Worm (Caenorhabditis elegans) whole organism, L1 larva: ENCODE results near the gene vrk-1.

ENCODE experiments used
- C04F5.9 ChIP-seq: sonication (generic microtip); optimal IDR thresholded peaks from 2 replicates; lab custom pipeline; 2016; ENCODE audit warnings: missing genetic modification characterization, missing compliant biosample characterization
- C16A3.4 ChIP-seq: fragments of 150-350 bp; optimal IDR thresholded peaks from 2 replicates; lab custom pipeline; 2014; ENCODE audit warnings: missing biosample characterization, missing genetic modification characterization
- C34B4.2 ChIP-seq: sonication (generic microtip); optimal IDR thresholded peaks from 2 replicates; lab custom pipeline; 2017; ENCODE audit warnings: mild to moderate bottlenecking, missing genetic modification characterization, missing compliant biosample characterization
- Y116A8C.19 ChIP-seq: sonication (generic microtip); optimal IDR thresholded peaks from 2 replicates; lab custom pipeline; 2016; ENCODE audit warnings: missing compliant biosample characterization, missing genetic modification characterization, borderline replicate concordance
- aha-1 ChIP-seq: fragments of 150-350 bp; optimal IDR thresholded peaks from 2 replicates; lab custom pipeline; 2014; ENCODE audit warnings: missing biosample characterization, missing genetic modification characterization
- aly-2 ChIP-seq: fragments of 150-350 bp; optimal IDR thresholded peaks from 2 replicates; lab custom pipeline; 2014; ENCODE audit warnings: missing biosample characterization, missing genetic modification characterization
- blmp-1 ChIP-seq: fragments of 150-350 bp; optimal IDR thresholded peaks from 2 replicates; lab custom pipeline; 2014; ENCODE audit warnings: missing biosample characterization, missing genetic modification characterization
- ceh-8 ChIP-seq: fragments of 200-800 bp; sonication (Bioruptor generic); optimal IDR thresholded peaks from 2 replicates; lab custom pipeline; 2018; ENCODE audit warnings: mild to moderate bottlenecking, missing genetic modification characterization, moderate library complexity, missing compliant biosample characterization
- ceh-82 ChIP-seq, 3 experiments: fragments of 150-350 bp in 1 of 3; sonication (generic microtip) in 2 of 3; optimal IDR thresholded peaks; 2 replicates each; lab custom pipeline; 2014 to 2017; ENCODE audit warnings: missing biosample characterization in 3 of 3, missing genetic modification characterization in 3 of 3
- ceh-88 ChIP-seq: fragments of 200-800 bp; sonication (Bioruptor generic); IDR thresholded peaks from 2 replicates; pipeline ENCODE4 v1.3.6; 2022; ENCODE audit warnings: missing genetic modification characterization, missing compliant biosample characterization
- ceh-90 ChIP-seq: sonication (generic microtip); optimal IDR thresholded peaks from 2 replicates; lab custom pipeline; 2016; ENCODE audit warnings: missing genetic modification characterization, missing compliant biosample characterization
- ces-1 ChIP-seq: fragments of 150-350 bp; optimal IDR thresholded peaks from 2 replicates; lab custom pipeline; 2014; ENCODE audit warnings: missing biosample characterization, missing genetic modification reagents, missing genetic modification characterization
- dpl-1 ChIP-seq, 3 experiments: fragments of 150-350 bp in 2 of 3; sonication (generic microtip) in 1 of 3; optimal IDR thresholded peaks; 2 replicates each; lab custom pipeline; 2014 to 2017; ENCODE audit warnings: missing biosample characterization in 3 of 3, missing genetic modification characterization in 3 of 3, missing genetic modification reagents in 3 of 3
- efl-1 ChIP-seq, 4 experiments: fragments of 150-350 bp; optimal IDR thresholded peaks in 3 of 4; peaks in 1 of 4; 1 replicate in 1 of 4; 2 replicates in 3 of 4; lab custom pipeline; 2014; ENCODE audit warnings: missing biosample characterization in 2 of 4, missing genetic modification characterization in 2 of 4, missing genetic modification reagents in 2 of 4
- efl-3 ChIP-seq: fragments of 200-800 bp; sonication (Bioruptor generic); optimal IDR thresholded peaks from 2 replicates; lab custom pipeline; 2018; ENCODE audit warnings: mild to moderate bottlenecking, missing genetic modification characterization, missing compliant biosample characterization
- egl-13 ChIP-seq: sonication (generic microtip); optimal IDR thresholded peaks from 2 replicates; lab custom pipeline; 2016; ENCODE audit warnings: missing genotype, missing genetic modification reagents, missing genetic modification characterization, missing compliant biosample characterization
- elt-2 ChIP-seq: sonication (generic microtip); optimal IDR thresholded peaks from 2 replicates; lab custom pipeline; 2016; ENCODE audit warnings: missing genetic modification characterization, mild to moderate bottlenecking, inconsistent platforms, missing compliant biosample characterization, missing genetic modification reagents
- ets-5 ChIP-seq: fragments of 200-800 bp; sonication (Bioruptor generic); IDR thresholded peaks from 2 replicates; pipeline ENCODE4 v1.3.6; 2022; ENCODE audit warnings: missing genetic modification characterization, missing compliant biosample characterization
- hlh-17 ChIP-seq: fragments of 200-800 bp; sonication (Bioruptor generic); optimal IDR thresholded peaks from 2 replicates; lab custom pipeline; 2018; ENCODE audit warnings: missing genetic modification characterization, mild to moderate bottlenecking, missing compliant biosample characterization, moderate library complexity, borderline replicate concordance
- hlh-4 ChIP-seq: sonication (generic microtip); optimal IDR thresholded peaks from 2 replicates; lab custom pipeline; 2016; ENCODE audit warnings: mild to moderate bottlenecking, missing genetic modification characterization, missing compliant biosample characterization
- hpl-2 ChIP-seq: fragments of 150-350 bp; optimal IDR thresholded peaks from 2 replicates; lab custom pipeline; 2014; ENCODE audit warnings: missing biosample characterization, missing genetic modification reagents, missing genetic modification characterization
- irx-1 ChIP-seq: sonication (generic microtip); optimal IDR thresholded peaks from 2 replicates; lab custom pipeline; 2016; ENCODE audit warnings: missing genetic modification characterization, missing compliant biosample characterization
- jun-1 ChIP-seq: fragments of 150-350 bp; optimal IDR thresholded peaks from 2 replicates; lab custom pipeline; 2014; ENCODE audit warnings: missing biosample characterization, missing genetic modification reagents, missing genetic modification characterization
- lin-14 ChIP-seq: fragments of 200-800 bp; sonication (Bioruptor generic); optimal IDR thresholded peaks from 2 replicates; lab custom pipeline; 2018; ENCODE audit warnings: mild to moderate bottlenecking, missing genetic modification characterization, moderate library complexity, missing compliant biosample characterization
- lin-35 ChIP-seq, 2 experiments: fragments of 150-350 bp; optimal IDR thresholded peaks; 2 replicates each; lab custom pipeline; 2014; ENCODE audit warnings: missing biosample characterization in 2 of 2, missing genetic modification characterization in 2 of 2, missing genetic modification reagents in 2 of 2
- lir-3 ChIP-seq: sonication (generic microtip); optimal IDR thresholded peaks from 2 replicates; lab custom pipeline; 2016; ENCODE audit warnings: mild to moderate bottlenecking, missing genetic modification characterization, moderate library complexity, missing compliant biosample characterization; ENCODE audit not compliant: poor library complexity
- lsy-2 ChIP-seq, 2 experiments: fragments of 150-350 bp; optimal IDR thresholded peaks; 2 replicates each; lab custom pipeline; 2014; ENCODE audit warnings: missing biosample characterization in 2 of 2, missing genetic modification characterization in 2 of 2
- mab-9 ChIP-seq: fragments of 200-800 bp; sonication (Bioruptor generic); IDR thresholded peaks from 2 replicates; pipeline ENCODE4 v1.3.6; 2022; ENCODE audit warnings: missing genetic modification reagents, missing genetic modification characterization, missing compliant biosample characterization
- mdl-1 ChIP-seq, 2 experiments: fragments of 150-350 bp; optimal IDR thresholded peaks; 2 replicates each; lab custom pipeline; 2014 to 2017; ENCODE audit warnings: missing biosample characterization in 2 of 2, missing genetic modification characterization in 2 of 2, inconsistent platforms in 1 of 2
- mep-1 ChIP-seq: fragments of 150-350 bp; optimal IDR thresholded peaks from 2 replicates; lab custom pipeline; 2014; ENCODE audit warnings: missing biosample characterization, missing genetic modification characterization
- nhr-20 ChIP-seq: sonication (generic microtip); optimal IDR thresholded peaks from 2 replicates; lab custom pipeline; 2016; ENCODE audit warnings: mild to moderate bottlenecking, missing genetic modification characterization, missing compliant biosample characterization
- nhr-47 ChIP-seq: sonication (generic microtip); optimal IDR thresholded peaks from 2 replicates; lab custom pipeline; 2016; ENCODE audit warnings: mild to moderate bottlenecking, missing genetic modification characterization, moderate library complexity, missing compliant biosample characterization
- nhr-71 ChIP-seq: sonication (generic microtip); optimal IDR thresholded peaks from 2 replicates; lab custom pipeline; 2016; ENCODE audit warnings: mild to moderate bottlenecking, missing genetic modification characterization, moderate library complexity, missing compliant biosample characterization
- nhr-84 ChIP-seq: sonication (generic microtip); optimal IDR thresholded peaks from 2 replicates; lab custom pipeline; 2017; ENCODE audit warnings: missing biosample characterization, missing genetic modification characterization
- nhr-85 ChIP-seq: sonication (generic microtip); peaks from one replicate; lab custom pipeline; 2016; ENCODE audit warnings: missing genetic modification characterization, inconsistent platforms, missing compliant biosample characterization
- rnt-1 ChIP-seq: sonication (generic microtip); optimal IDR thresholded peaks from 2 replicates; lab custom pipeline; 2016; ENCODE audit warnings: mild to moderate bottlenecking, missing genetic modification characterization, moderate library complexity, missing compliant biosample characterization
- skn-1 ChIP-seq: fragments of 150-350 bp; optimal IDR thresholded peaks from 2 replicates; lab custom pipeline; 2014; ENCODE audit warnings: missing biosample characterization, missing genetic modification characterization
- snu-23 ChIP-seq: sonication (generic microtip); optimal IDR thresholded peaks from 2 replicates; lab custom pipeline; 2016; ENCODE audit warnings: missing genetic modification characterization, missing compliant biosample characterization
- sptf-1 ChIP-seq: fragments of 150-350 bp; optimal IDR thresholded peaks from 2 replicates; lab custom pipeline; 2014; ENCODE audit warnings: missing biosample characterization, missing genetic modification characterization
- swsn-7 ChIP-seq: sonication (generic microtip); optimal IDR thresholded peaks from 2 replicates; lab custom pipeline; 2016; ENCODE audit warnings: missing genetic modification characterization, missing compliant biosample characterization
- tbx-2 ChIP-seq: sonication (generic microtip); optimal IDR thresholded peaks from 2 replicates; lab custom pipeline; 2016; ENCODE audit warnings: missing genetic modification characterization, missing compliant biosample characterization
- unc-86 ChIP-seq: sonication (generic microtip); optimal IDR thresholded peaks from 2 replicates; lab custom pipeline; 2016; ENCODE audit warnings: missing genetic modification characterization, missing compliant biosample characterization
- xbp-1 ChIP-seq: sonication (generic microtip); optimal IDR thresholded peaks from 2 replicates; lab custom pipeline; 2016; ENCODE audit warnings: missing genetic modification characterization, missing compliant biosample characterization
- zip-4 ChIP-seq: fragments of 200-800 bp; sonication (Bioruptor generic); optimal IDR thresholded peaks from 2 replicates; lab custom pipeline; 2018; ENCODE audit warnings: mild to moderate bottlenecking, missing genetic modification characterization, moderate library complexity, missing compliant biosample characterization

The vrk-1 gene

ce11 chrII:5911939-5912523 lies 9.7 kb upstream of the vrk-1 start (continued):
- TF ChIP-seq hlh-17 (GFP tag; lab: Kevin White, UChicago) (no peak), nhr-85 (no peak), efl-3 (GFP tag; lab: Kevin White, UChicago) (no peak), xbp-1 (no peak), zip-4 (GFP tag; lab: Kevin White, UChicago) (no peak), C34B4.2 (tag; lab: Kevin White, UChicago) (no peak), mab-9 (no peak), ceh-8 (no peak), Y116A8C.19 (tag; lab: Kevin White, UChicago) (no peak), nhr-84 (tag; lab: Kevin White, UChicago) (no peak), C04F5.9 (tag; lab: Kevin White, UChicago) (no peak)

- TF ChIP-seq snu-23 (GFP tag; lab: Kevin White, UChicago) (no peak), tbx-2 (tag; lab: Kevin White, UChicago) (no peak), elt-2 (tag; lab: Kevin White, UChicago) (peak; percentile 65), lin-14 (GFP tag; lab: Kevin White, UChicago) (no peak)
These were observed 7.9 kb upstream of the vrk-1 start for ce11 chrII:5913897-5914296.

DNA sequence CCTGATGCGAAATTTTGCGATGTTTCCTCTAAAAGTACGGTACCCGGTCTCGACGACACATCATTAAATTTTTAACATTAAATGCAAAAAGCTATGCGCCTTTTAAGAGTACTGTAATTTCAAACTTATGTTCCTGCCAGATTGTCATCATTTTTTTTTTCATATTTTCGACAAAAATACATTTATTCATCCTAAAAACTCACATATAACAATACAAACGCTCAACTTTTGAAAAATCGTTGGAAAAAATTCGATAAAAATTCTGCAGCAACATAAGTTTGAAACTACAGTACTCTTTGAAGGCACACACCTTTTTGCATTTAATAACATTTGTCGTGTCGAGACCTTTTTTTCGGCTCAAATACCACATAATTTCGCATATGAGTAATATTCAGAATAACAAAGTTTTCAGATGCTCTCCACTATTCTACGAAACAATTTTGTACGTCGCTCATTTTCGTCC lies 4.7 kb upstream of the vrk-1 start, which contains the start of gene frh-1:
frh-1 (plus strand) TSS at position 413 of the 463 bp plus-strand sequence.
- no peak for TF ChIP-seq mdl-1 (tag; optimal IDR thresholded peaks at IDR 0.05; lab: Kevin White, UChicago)
- TF ChIP-seq dpl-1 (GFP tag; optimal IDR thresholded peaks at IDR 0.05; lab: Kevin White, UChicago), result no peak

DNA sequence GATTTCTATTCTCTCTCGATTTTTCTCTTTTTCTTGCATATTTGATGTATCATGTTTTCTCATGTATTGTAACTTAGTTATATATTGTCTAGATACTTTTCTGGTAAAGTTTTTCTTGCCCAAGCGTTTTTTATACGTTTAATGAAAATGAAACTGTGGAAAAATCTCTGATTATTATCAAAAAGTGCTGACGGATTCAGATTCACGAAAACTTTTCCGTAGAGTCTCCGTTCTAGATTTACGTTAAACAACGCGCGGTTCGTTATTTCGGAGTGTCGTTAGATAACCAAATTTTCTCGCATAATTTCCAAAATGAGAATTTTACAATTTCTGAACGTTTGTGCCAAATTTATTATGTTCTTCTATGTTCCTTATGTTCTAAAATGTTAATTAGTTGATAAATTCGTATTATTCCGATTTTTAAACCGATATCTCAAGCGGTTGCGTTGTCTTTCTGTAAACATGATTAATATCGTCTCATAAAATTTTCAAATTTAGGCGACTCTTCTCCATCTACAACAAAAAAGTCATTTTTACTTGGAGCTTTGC lies 3.5 kb upstream of the vrk-1 start, which contains the start of gene ptp-2:
ptp-2 (plus strand) TSS at position 499 of the 549 bp plus-strand sequence.
- TF ChIP-seq hlh-4 (tag; lab: Kevin White, UChicago), result no peak
- TF ChIP-seq snu-23 (GFP tag; lab: Kevin White, UChicago), result peak; percentile 64
- TF ChIP-seq rnt-1, result peak; percentile 44
- TF ChIP-seq lin-35 (GFP tag; optimal IDR thresholded peaks at IDR 0.05; lab: Kevin White, UChicago), result peak; percentile 27 to 57
- TF ChIP-seq nhr-85, result peak; percentile 72
- peak; percentile 30 for TF ChIP-seq C16A3.4
- no peak for TF ChIP-seq jun-1
- TF ChIP-seq mep-1 (tag; lab: Kevin White, UChicago), result peak; percentile 22
- peak; percentile 38 for TF ChIP-seq lir-3 (tag; lab: Kevin White, UChicago)
- peak; percentile 65 for TF ChIP-seq nhr-71 (tag; lab: Kevin White, UChicago)
- TF ChIP-seq ceh-88, result no peak
- no peak for TF ChIP-seq ces-1
- peak; percentile 57 for TF ChIP-seq lin-14 (GFP tag; lab: Kevin White, UChicago)
- TF ChIP-seq ceh-90 (tag; lab: Kevin White, UChicago), result no peak
- TF ChIP-seq ets-5 (GFP tag; lab: Robert Waterston, UW), result no peak
- TF ChIP-seq efl-1 (optimal IDR thresholded peaks at IDR 0.05; lab: Kevin White, UChicago), result peak; percentile 47 to 58
- TF ChIP-seq efl-1 (GFP tag; optimal IDR thresholded peaks at IDR 0.05 in 1 of 2; lab: Kevin White, UChicago), result peak; percentile 48 to 92
- TF ChIP-seq ceh-82 (tag; optimal IDR thresholded peaks at IDR 0.05; lab: Kevin White, UChicago), result peak in 1 of 3 experiments; percentile 24
- TF ChIP-seq sptf-1, result no peak
- TF ChIP-seq irx-1, result peak; percentile 34
- TF ChIP-seq tbx-2 (tag; lab: Kevin White, UChicago), result peak; percentile 10
- peak; percentile 41 for TF ChIP-seq blmp-1 (tag; lab: Kevin White, UChicago)
- no peak for TF ChIP-seq hpl-2 (GFP tag; lab: Kevin White, UChicago)
- TF ChIP-seq skn-1, result peak; percentile 31
- no peak for TF ChIP-seq unc-86
- TF ChIP-seq xbp-1, result peak; percentile 22
- TF ChIP-seq dpl-1 (GFP tag; optimal IDR thresholded peaks at IDR 0.05; lab: Kevin White, UChicago), result peak; percentile 16 to 62 (median 41)
- TF ChIP-seq egl-13, result peak; percentile 12
- no peak for TF ChIP-seq aha-1 (tag; lab: Kevin White, UChicago)
- peak; percentile 49 to 72 for TF ChIP-seq lsy-2 (tag; optimal IDR thresholded peaks at IDR 0.05; lab: Kevin White, UChicago)
- TF ChIP-seq nhr-20 (tag; lab: Kevin White, UChicago), result peak; percentile 61
- peak; percentile 36 for TF ChIP-seq swsn-7 (tag; lab: Kevin White, UChicago)
- TF ChIP-seq aly-2 (tag; lab: Kevin White, UChicago), result no peak
- peak; percentile 56 for TF ChIP-seq nhr-47 (tag; lab: Kevin White, UChicago)
